Worm (Caenorhabditis elegans) whole organism, L4 larva: ENCODE results near the gene T09F3.5.

ENCODE experiments used
- D1046.2 ChIP-seq: fragments of 200-800 bp; sonication (Bioruptor generic); IDR thresholded peaks from 2 replicates; pipeline ENCODE4 v1.3.6; 2022; ENCODE audit warnings: missing genetic modification characterization, missing compliant biosample characterization
- F26F4.8 ChIP-seq: fragments of 200-800 bp; sonication (Bioruptor generic); conservative IDR thresholded peaks from 2 replicates; pipeline ENCODE4 v1.3.6; 2022; ENCODE audit warnings: missing genetic modification characterization, missing compliant biosample characterization
- F49E8.2 ChIP-seq: sonication (generic microtip); optimal IDR thresholded peaks from 2 replicates; lab custom pipeline; 2016; ENCODE audit warnings: missing compliant biosample characterization, mild to moderate bottlenecking, missing genetic modification characterization, borderline replicate concordance
- T20F7.1 ChIP-seq: fragments of 200-800 bp; sonication (Bioruptor generic); optimal IDR thresholded peaks from 2 replicates; lab custom pipeline; 2018; ENCODE audit warnings: mild to moderate bottlenecking, missing genetic modification characterization, missing compliant biosample characterization
- T26A8.4 ChIP-seq: fragments of 200-800 bp; sonication (Bioruptor generic); IDR thresholded peaks from 2 replicates; pipeline ENCODE4 v1.3.6; 2022; ENCODE audit warnings: missing genetic modification characterization, missing compliant biosample characterization
- Y105C5A.15 ChIP-seq: fragments of 200-800 bp; sonication (Bioruptor generic); IDR thresholded peaks from 2 replicates; pipeline ENCODE4 v1.3.6; 2022; ENCODE audit warnings: missing genetic modification characterization, missing compliant biosample characterization
- Y5F2A.4 ChIP-seq: fragments of 200-800 bp; sonication (Bioruptor generic); optimal IDR thresholded peaks from 2 replicates; lab custom pipeline; 2018; ENCODE audit warnings: mild to moderate bottlenecking, missing genetic modification characterization, missing compliant biosample characterization
- Y75B8A.6 ChIP-seq: fragments of 200-800 bp; sonication (Bioruptor generic); IDR thresholded peaks from 2 replicates; pipeline ENCODE4 v1.3.6; 2022; ENCODE audit warnings: missing genetic modification reagents, missing genetic modification characterization, missing compliant biosample characterization
- aha-1 ChIP-seq: fragments of 150-350 bp; peaks from one replicate; lab custom pipeline; 2014; ENCODE audit warnings: missing biosample characterization, missing genetic modification characterization
- ama-1 ChIP-seq: fragments of 150-350 bp; optimal IDR thresholded peaks from 2 replicates; lab custom pipeline; 2014; ENCODE audit warnings: inconsistent platforms, mixed read lengths
- arid-1 ChIP-seq: fragments of 200-800 bp; sonication (Bioruptor generic); conservative IDR thresholded peaks from 2 replicates; pipeline ENCODE4 v1.3.6; 2022; ENCODE audit warnings: missing genetic modification reagents, missing genetic modification characterization, missing compliant biosample characterization
- attf-4 ChIP-seq: sonication (generic microtip); optimal IDR thresholded peaks from 3 replicates; lab custom pipeline; 2017; ENCODE audit warnings: missing biosample characterization, missing genetic modification characterization
- ceh-32 ChIP-seq: sonication (generic microtip); optimal IDR thresholded peaks from 2 replicates; lab custom pipeline; 2016; ENCODE audit warnings: mild to moderate bottlenecking, missing genetic modification characterization, missing compliant biosample characterization; ENCODE audit not compliant: poor library complexity
- ces-1 ChIP-seq: fragments of 150-350 bp; sonication (generic microtip); optimal IDR thresholded peaks from 4 replicates; lab custom pipeline; 2014; ENCODE audit warnings: missing biosample characterization, missing genetic modification reagents, missing genetic modification characterization
- cey-2 ChIP-seq: sonication (generic microtip); optimal IDR thresholded peaks from 3 replicates; lab custom pipeline; 2017; ENCODE audit warnings: missing genetic modification characterization, mild to moderate bottlenecking, missing compliant biosample characterization, antibody characterized with exemption, borderline replicate concordance; ENCODE audit not compliant: insufficient read depth
- daf-16 ChIP-seq, 3 experiments: sonication (generic microtip); optimal IDR thresholded peaks; 2 replicates each; lab custom pipeline; 2016 to 2017; ENCODE audit warnings: missing genetic modification characterization in 3 of 3, missing genetic modification reagents in 3 of 3, mild to moderate bottlenecking in 2 of 3, missing compliant biosample characterization in 2 of 3, missing biosample characterization in 1 of 3, moderate library complexity in 1 of 3
- daf-19 ChIP-seq: fragments of 200-800 bp; sonication (Bioruptor generic); conservative IDR thresholded peaks from 2 replicates; pipeline ENCODE4 v1.3.6; 2022; ENCODE audit warnings: missing genetic modification characterization, missing compliant biosample characterization
- daf-8 ChIP-seq: fragments of 200-800 bp; sonication (Bioruptor generic); IDR thresholded peaks from 2 replicates; pipeline ENCODE4 v1.3.6; 2022; ENCODE audit warnings: missing genetic modification characterization, missing compliant biosample characterization
- fos-1 ChIP-seq: fragments of 150-350 bp; optimal IDR thresholded peaks from 2 replicates; lab custom pipeline; 2014; ENCODE audit warnings: missing biosample characterization, missing genetic modification characterization
- gei-8 ChIP-seq: fragments of 200-800 bp; sonication (Bioruptor generic); optimal IDR thresholded peaks from 2 replicates; lab custom pipeline; 2018; ENCODE audit warnings: mild to moderate bottlenecking, missing genetic modification characterization, missing compliant biosample characterization
- hlh-11 ChIP-seq: fragments of 200-800 bp; sonication (Bioruptor generic); optimal IDR thresholded peaks from 2 replicates; lab custom pipeline; 2018; ENCODE audit warnings: mild to moderate bottlenecking, missing genetic modification characterization, missing compliant biosample characterization
- jun-1 ChIP-seq: fragments of 150-350 bp; optimal IDR thresholded peaks from 2 replicates; lab custom pipeline; 2014; ENCODE audit warnings: missing biosample characterization, missing genetic modification reagents, missing genetic modification characterization
- lim-7 ChIP-seq: fragments of 200-800 bp; sonication (Bioruptor generic); IDR thresholded peaks from 2 replicates; pipeline ENCODE4 v1.3.6; 2022; ENCODE audit warnings: missing genetic modification characterization, missing compliant biosample characterization
- lin-13 ChIP-seq: fragments of 150-350 bp; optimal IDR thresholded peaks from 2 replicates; lab custom pipeline; 2014; ENCODE audit warnings: missing biosample characterization, missing genetic modification reagents, missing genetic modification characterization
- lin-29 ChIP-seq: fragments of 200-800 bp; sonication (Bioruptor generic); IDR thresholded peaks from 2 replicates; pipeline ENCODE4 v1.3.6; 2022; ENCODE audit warnings: missing genetic modification reagents, missing genetic modification characterization, missing compliant biosample characterization
- lin-38 ChIP-seq: fragments of 200-800 bp; sonication (Bioruptor generic); IDR thresholded peaks from 2 replicates; pipeline ENCODE4 v1.3.6; 2022; ENCODE audit warnings: missing genetic modification reagents, missing genetic modification characterization, missing compliant biosample characterization
- lsy-2 ChIP-seq, 2 experiments: fragments of 150-350 bp in 1 of 2; sonication (generic microtip) in 1 of 2; optimal IDR thresholded peaks; 2 replicates each; lab custom pipeline; 2014 to 2017; ENCODE audit warnings: missing biosample characterization in 2 of 2, missing genetic modification characterization in 2 of 2
- madf-9 ChIP-seq: fragments of 200-800 bp; sonication (Bioruptor generic); conservative IDR thresholded peaks from 2 replicates; pipeline ENCODE4 v1.3.6; 2022; ENCODE audit warnings: missing genetic modification reagents, missing genetic modification characterization, missing compliant biosample characterization
- mdl-1 ChIP-seq, 2 experiments: fragments of 150-350 bp in 1 of 2; sonication (generic microtip) in 1 of 2; optimal IDR thresholded peaks; 2 replicates each; lab custom pipeline; 2014 to 2017; ENCODE audit warnings: missing biosample characterization in 2 of 2, missing genetic modification characterization in 2 of 2
- mdt-29 ChIP-seq: fragments of 200-800 bp; sonication (Bioruptor generic); IDR thresholded peaks from 2 replicates; pipeline ENCODE4 v1.3.6; 2022; ENCODE audit warnings: missing genetic modification reagents, missing genetic modification characterization, missing compliant biosample characterization
- mep-1 ChIP-seq: fragments of 150-350 bp; sonication (generic microtip); optimal IDR thresholded peaks from 3 replicates; lab custom pipeline; 2014; ENCODE audit warnings: missing biosample characterization, missing genetic modification characterization
- mes-2 ChIP-seq: sonication (generic microtip); optimal IDR thresholded peaks from 2 replicates; lab custom pipeline; 2016; ENCODE audit warnings: missing genotype, mild to moderate bottlenecking, missing genetic modification characterization, missing compliant biosample characterization; ENCODE audit not compliant: poor library complexity, severe bottlenecking
- mxl-3 ChIP-seq: fragments of 200-800 bp; sonication (Bioruptor generic); optimal IDR thresholded peaks from 2 replicates; lab custom pipeline; 2018; ENCODE audit warnings: mild to moderate bottlenecking, missing genetic modification characterization, missing compliant biosample characterization
- nhr-111 ChIP-seq: fragments of 200-800 bp; sonication (Bioruptor generic); optimal IDR thresholded peaks from 2 replicates; lab custom pipeline; 2018; ENCODE audit warnings: mild to moderate bottlenecking, missing genetic modification characterization, missing compliant biosample characterization
- nhr-76 ChIP-seq: fragments of 150-350 bp; optimal IDR thresholded peaks from 2 replicates; lab custom pipeline; 2014; ENCODE audit warnings: missing biosample characterization, missing genetic modification characterization
- nhr-77 ChIP-seq: fragments of 150-350 bp; optimal IDR thresholded peaks from 2 replicates; lab custom pipeline; 2014; ENCODE audit warnings: missing biosample characterization, missing genetic modification characterization
- php-3 ChIP-seq: fragments of 200-800 bp; sonication (Bioruptor generic); IDR thresholded peaks from 2 replicates; pipeline ENCODE4 v1.3.6; 2022; ENCODE audit warnings: missing genetic modification reagents, missing genetic modification characterization, missing compliant biosample characterization
- rbr-2 ChIP-seq: sonication (generic microtip); optimal IDR thresholded peaks from 2 replicates; lab custom pipeline; 2016; ENCODE audit warnings: missing genotype, missing genetic modification characterization, missing compliant biosample characterization
- sdz-12 ChIP-seq: fragments of 200-800 bp; sonication (Bioruptor generic); optimal IDR thresholded peaks from 2 replicates; lab custom pipeline; 2018; ENCODE audit warnings: mild to moderate bottlenecking, missing genetic modification characterization, missing compliant biosample characterization
- spr-3 ChIP-seq: fragments of 200-800 bp; sonication (Bioruptor generic); optimal IDR thresholded peaks from 2 replicates; lab custom pipeline; 2018; ENCODE audit warnings: mild to moderate bottlenecking, missing genetic modification characterization, missing compliant biosample characterization
- tra-1 ChIP-seq: fragments of 200-800 bp; sonication (Bioruptor generic); IDR thresholded peaks from 2 replicates; pipeline ENCODE4 v1.3.6; 2022; ENCODE audit warnings: missing genetic modification reagents, missing genetic modification characterization, missing compliant biosample characterization
- zfp-3 ChIP-seq: fragments of 200-800 bp; sonication (Bioruptor generic); conservative IDR thresholded peaks from 2 replicates; pipeline ENCODE4 v1.3.6; 2022; ENCODE audit warnings: missing genetic modification reagents, missing genetic modification characterization, missing compliant biosample characterization

The T09F3.5 gene

ce11 chrII:10390250-10390821 is 6.3 kb upstream of the T09F3.5 start (continued):
- TF ChIP-seq ces-1 (GFP tag; lab: Kevin White, UChicago) (no peak), T26A8.4 (GFP tag; lab: Robert Waterston, UW) (0 out of 2 replicates have a peak, but pooled peaks have one; percentile 8), aha-1 (peak; percentile 96), mep-1 (tag; lab: Kevin White, UChicago) (peak; percentile 75), ama-1 (lab: Kevin White, UChicago) (peak; percentile 16), rbr-2 (tag; lab: Kevin White, UChicago) (peak; percentile 5), lsy-2 (tag; optimal IDR thresholded peaks at IDR 0.05; lab: Kevin White, UChicago) (peak in 1 of 2 experiments; percentile 58), madf-9 (GFP tag; lab: Robert Waterston, UW) (0 out of 2 replicates have a peak, but pooled peaks have one; percentile 16), mdl-1 (tag; optimal IDR thresholded peaks at IDR 0.05; lab: Kevin White, UChicago) (peak; percentile 20 to 88), nhr-77 (tag; lab: Kevin White, UChicago) (peak; percentile 65), daf-8 (no peak), Y105C5A.15 (no peak), fos-1 (tag; lab: Kevin White, UChicago) (no peak), php-3 (GFP tag; lab: Robert Waterston, UW) (no peak), daf-16 (GFP tag; optimal IDR thresholded peaks at IDR 0.05; lab: Kevin White, UChicago) (peak in 1 of 2 experiments; percentile 52), daf-16 (tag; optimal IDR thresholded peaks at IDR 0.05; lab: Kevin White, UChicago) (peak; percentile 80), hlh-11 (tag; lab: Kevin White, UChicago) (peak; percentile 82), nhr-111 (GFP tag; lab: Kevin White, UChicago) (no peak), lin-13 (GFP tag; lab: Kevin White, UChicago) (peak; percentile 54), Y5F2A.4 (GFP tag; lab: Kevin White, UChicago) (no peak), cey-2 (peak; percentile 89)

DNA sequence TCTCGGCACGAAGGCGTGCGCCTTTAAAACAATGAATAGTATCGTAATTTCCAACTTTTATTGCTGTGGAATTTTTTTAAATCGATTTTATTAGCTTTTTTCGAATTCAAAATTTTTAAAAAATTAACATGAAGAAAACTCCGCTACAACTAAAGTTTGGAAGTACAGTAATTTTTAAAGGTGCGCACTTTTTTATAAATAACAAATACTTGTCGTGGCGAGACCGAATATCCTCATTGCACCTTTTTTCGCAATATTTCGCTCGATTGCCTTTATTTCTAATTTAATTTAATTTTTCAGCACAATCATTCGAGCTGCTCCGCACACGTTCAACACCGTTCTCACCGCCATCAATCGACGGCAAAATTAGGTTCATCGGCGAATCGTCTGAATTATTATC is 5.8 kb upstream of the T09F3.5 start, which contains the start of the genes T09F3.2 and T09F3.7:
T09F3.2 (plus strand) TSS at position 301 of the 400 bp plus-strand sequence.
T09F3.7 (plus strand) TSS at position 315 of the 400 bp plus-strand sequence.
- no peak for TF ChIP-seq F26F4.8 (GFP tag; lab: Robert Waterston, UW)
- peak; percentile 5 for TF ChIP-seq aha-1
- no peak for TF ChIP-seq jun-1 (tag; lab: Kevin White, UChicago)
- no peak for TF ChIP-seq daf-16 (GFP tag; optimal IDR thresholded peaks at IDR 0.05; lab: Kevin White, UChicago)
- TF ChIP-seq daf-16 (tag; optimal IDR thresholded peaks at IDR 0.05; lab: Kevin White, UChicago): peak; percentile 1
- TF ChIP-seq, all 104 proteins: peak for 2

DNA sequence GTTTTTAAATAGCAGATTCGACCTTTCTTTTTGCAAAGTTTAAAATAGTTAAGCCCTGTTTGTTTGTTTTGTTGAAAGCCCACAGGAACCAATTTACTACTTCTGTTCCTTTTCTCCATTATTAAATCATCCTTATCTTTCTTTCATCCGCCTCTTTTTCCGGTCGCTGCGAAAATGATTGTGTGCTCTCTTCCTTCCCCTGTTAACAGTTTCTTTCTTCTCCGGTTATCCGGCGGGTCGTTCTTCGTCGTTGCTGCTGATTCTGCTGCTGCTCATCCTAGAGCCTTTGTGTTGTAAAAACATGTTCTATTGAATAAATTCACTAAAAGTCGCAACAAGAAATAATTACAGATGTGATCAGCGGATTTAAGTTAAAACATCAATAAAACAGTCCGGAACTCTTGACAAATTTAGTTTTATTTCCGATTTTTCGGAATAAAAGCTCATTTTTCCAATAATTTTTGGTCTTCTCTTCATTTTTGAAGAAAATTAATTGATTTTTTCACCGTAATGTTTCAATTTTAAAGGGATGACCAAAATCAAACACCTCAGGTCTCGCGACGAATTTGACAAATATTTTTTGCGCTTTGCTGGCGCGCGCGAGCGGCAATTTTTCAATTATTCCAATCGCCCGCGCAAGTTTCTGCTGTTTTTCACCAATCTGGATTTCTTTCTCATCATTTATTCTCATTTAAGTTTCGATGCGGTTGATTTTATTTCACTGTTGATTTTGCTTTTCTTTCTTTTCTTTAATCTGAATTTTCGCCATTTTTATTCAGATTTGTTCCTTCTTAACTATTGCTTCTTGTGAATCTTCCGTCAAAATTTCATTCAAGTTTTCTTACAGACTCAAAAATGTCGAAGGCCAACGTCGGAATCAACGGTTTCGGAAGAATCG is 3.1 kb upstream of the T09F3.5 start, which contains the start of gene gpd-1:
gpd-1 (plus strand) TSS at position 848 of the 898 bp plus-strand sequence.
- no peak for TF ChIP-seq daf-19 (GFP tag; lab: Robert Waterston, UW)
- peak; percentile 6 for TF ChIP-seq mes-2 (tag; lab: Kevin White, UChicago)
- TF ChIP-seq mdt-29 (GFP tag; lab: Robert Waterston, UW): no peak
- peak; percentile 3 for TF ChIP-seq sdz-12 (GFP tag; lab: Kevin White, UChicago)
- no peak for TF ChIP-seq T20F7.1 (GFP tag; lab: Kevin White, UChicago)
- TF ChIP-seq arid-1: no peak
- TF ChIP-seq aha-1: no peak
- peak; percentile 73 for TF ChIP-seq lin-38 (GFP tag; lab: Robert Waterston, UW)
- TF ChIP-seq daf-16 (GFP tag; optimal IDR thresholded peaks at IDR 0.05; lab: Kevin White, UChicago): no peak
- TF ChIP-seq daf-16 (tag; optimal IDR thresholded peaks at IDR 0.05; lab: Kevin White, UChicago): peak; percentile 4
- no peak for TF ChIP-seq mxl-3 (GFP tag; lab: Kevin White, UChicago)
- no peak for TF ChIP-seq attf-4 (tag; lab: Kevin White, UChicago)
- 0 out of 2 replicates have a peak, but pooled peaks have one; percentile 13 for TF ChIP-seq php-3 (GFP tag; lab: Robert Waterston, UW)
- TF ChIP-seq nhr-111 (GFP tag; lab: Kevin White, UChicago): no peak
- TF ChIP-seq lin-29 (GFP tag; lab: Robert Waterston, UW): no peak
- TF ChIP-seq T26A8.4 (GFP tag; lab: Robert Waterston, UW): 0 out of 2 replicates have a peak, but pooled peaks have one; percentile 12
- no peak for TF ChIP-seq tra-1 (GFP tag; lab: Robert Waterston, UW)
- peak; percentile 19 for TF ChIP-seq spr-3 (GFP tag; lab: Kevin White, UChicago)
- TF ChIP-seq D1046.2 (GFP tag; lab: Robert Waterston, UW): 0 out of 2 replicates have a peak, but pooled peaks have one; percentile 59
- TF ChIP-seq nhr-76 (tag; lab: Kevin White, UChicago): no peak
- TF ChIP-seq Y75B8A.6 (GFP tag; lab: Robert Waterston, UW): no peak
- no peak for TF ChIP-seq ceh-32 (tag; lab: Kevin White, UChicago)
- TF ChIP-seq lim-7: no peak
- TF ChIP-seq F49E8.2 (tag; lab: Kevin White, UChicago): no peak
- TF ChIP-seq zfp-3 (GFP tag; lab: Robert Waterston, UW): peak; percentile 57; the same call in 1 of the 2 replicates
- TF ChIP-seq gei-8 (GFP tag; lab: Kevin White, UChicago): peak; percentile 41
